Worm (Caenorhabditis elegans): ENCODE results near the gene ceh-14.

ceh-14 gene

ce11 chrX:7532632-7533031 is at the start of gene ceh-14:
ceh-14 (minus strand) TSS chrX:7532732.
- TF ChIP-seq unc-62 (GFP tag; optimal IDR thresholded peaks at IDR 0.05), result no peak

- no peak for TF ChIP-seq unc-62 (GFP tag; optimal IDR thresholded peaks at IDR 0.05)
Measured at ce11 chrX:7582223-7582622, 49.7 kb upstream of the ceh-14 start.

ce11 chrX:7578308-7578707 is 45.8 kb upstream of the ceh-14 start:
- no peak for TF ChIP-seq unc-62 (GFP tag; optimal IDR thresholded peaks at IDR 0.05)

ce11 chrX:7577458-7578158 is 45.1 kb upstream of the ceh-14 start:
- TF ChIP-seq unc-62 (GFP tag; optimal IDR thresholded peaks at IDR 0.05), result no peak

ce11 chrX:7575939-7576338 is 43.4 kb upstream of the ceh-14 start:
- TF ChIP-seq unc-62 (GFP tag; optimal IDR thresholded peaks at IDR 0.05), result no peak

ce11 chrX:7573629-7574028 is 41.1 kb upstream of the ceh-14 start:
- no peak for TF ChIP-seq unc-62 (GFP tag; optimal IDR thresholded peaks at IDR 0.05)

ce11 chrX:7573572-7573628 is 40.9 kb upstream of the ceh-14 start, which contains the start of the genes unc-98 and F08C6.18:
unc-98 (minus strand) TSS chrX:7573619.
F08C6.18 (minus strand) TSS chrX:7573628.
- TF ChIP-seq unc-62 (GFP tag; optimal IDR thresholded peaks at IDR 0.05), result no peak

- TF ChIP-seq unc-62 (GFP tag; optimal IDR thresholded peaks at IDR 0.05), result no peak
Measured at ce11 chrX:7573172-7573571, 40.6 kb upstream of the ceh-14 start.

ce11 chrX:7572057-7572456 is 39.5 kb upstream of the ceh-14 start, which contains the start of gene pcyt-1:
pcyt-1 (plus strand) TSS chrX:7572357.
- no peak for TF ChIP-seq unc-62 (GFP tag; optimal IDR thresholded peaks at IDR 0.05)

ce11 chrX:7569685-7570518 is 37.4 kb upstream of the ceh-14 start, which contains the start of gene apy-1:
apy-1 (minus strand) TSS chrX:7569722.
- TF ChIP-seq unc-62 (GFP tag; optimal IDR thresholded peaks at IDR 0.05), result no peak

- TF ChIP-seq unc-62 (GFP tag; optimal IDR thresholded peaks at IDR 0.05), result no peak
Measured at ce11 chrX:7568684-7569289, 36.3 kb upstream of the ceh-14 start.

ce11 chrX:7565005-7565404 is 32.5 kb upstream of the ceh-14 start, which contains the start of gene vps-52:
vps-52 (plus strand) TSS chrX:7565323.
- no peak for TF ChIP-seq unc-62 (GFP tag; optimal IDR thresholded peaks at IDR 0.05)

ce11 chrX:7563425-7563824 is 30.9 kb upstream of the ceh-14 start:
- TF ChIP-seq unc-62 (GFP tag; optimal IDR thresholded peaks at IDR 0.05), result no peak

ce11 chrX:7562625-7563024 is 30.1 kb upstream of the ceh-14 start, which contains the start of gene sto-1:
sto-1 (plus strand) TSS chrX:7562824.
- no peak for TF ChIP-seq unc-62 (GFP tag; optimal IDR thresholded peaks at IDR 0.05)

ce11 chrX:7561972-7562371 is 29.4 kb upstream of the ceh-14 start:
- TF ChIP-seq unc-62 (GFP tag; optimal IDR thresholded peaks at IDR 0.05), result no peak

- TF ChIP-seq unc-62 (GFP tag; optimal IDR thresholded peaks at IDR 0.05), result no peak
Measured at ce11 chrX:7558928-7559455, 26.5 kb upstream of the ceh-14 start, which contains the start of the genes PDB1.1 and F08C6.5. PDB1.1 (minus strand) TSS chrX:7559085. F08C6.5 (plus strand) TSS chrX:7559405.

ce11 chrX:7554326-7554725 is 21.8 kb upstream of the ceh-14 start, which contains the start of gene F46C8.8:
F46C8.8 (minus strand) TSS chrX:7554426.
- no peak for TF ChIP-seq unc-62 (GFP tag; optimal IDR thresholded peaks at IDR 0.05)
